Fruit fly (Drosophila melanogaster): Measurements from ENCODE around the gene CG42467.

DNA sequence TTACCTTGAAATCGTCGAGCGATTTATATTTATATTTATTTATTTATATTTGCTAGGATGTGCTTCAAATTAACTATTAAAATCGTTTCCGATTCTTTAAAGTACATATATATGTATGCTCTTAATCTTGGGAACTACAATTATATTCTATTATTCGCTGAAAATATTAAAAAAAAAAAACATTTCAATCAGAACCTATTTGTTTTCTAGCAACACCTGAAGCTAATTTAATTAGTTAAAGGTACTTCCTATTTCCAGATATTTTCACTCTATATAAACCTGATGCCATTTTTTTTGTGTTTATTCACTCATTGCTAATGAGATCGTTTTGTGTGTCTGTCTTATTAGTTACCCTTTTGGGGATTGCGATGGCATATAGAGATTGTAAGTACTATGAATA is at the start of gene CG42467:
- TF ChIP-seq topi (GFP tag; optimal IDR thresholded peaks at IDR 0.05): no peak
- TF ChIP-seq Hr39 (GFP tag; optimal IDR thresholded peaks at IDR 0.05): no peak
- no peak for TF ChIP-seq CG32006 (GFP tag; optimal IDR thresholded peaks at IDR 0.05)
